Worm (Caenorhabditis elegans): ENCODE data around the gene zmp-3.

Gene zmp-3

ce11 chrV:2912901-2913300 is 3.5 kb upstream of the zmp-3 start, which contains the start of gene C31B8.9:
Gene C31B8.9, minus strand, starts transcription at chrV:2913001.
- no peak for TF ChIP-seq hmbx-1 (tag; optimal IDR thresholded peaks at IDR 0.05)

ce11 chrV:2903227-2903626 is 6.2 kb downstream of the zmp-3 start, which contains the start of gene C31B8.7:
Gene C31B8.7, minus strand, starts transcription at chrV:2903327.
- TF ChIP-seq ceh-36 (tag; optimal IDR thresholded peaks at IDR 0.05): no peak
- no peak for TF ChIP-seq ceh-13 (GFP tag; optimal IDR thresholded peaks at IDR 0.05)
- TF ChIP-seq tbx-37 (GFP tag; conservative IDR thresholded peaks at IDR 0.05): no peak
- TF ChIP-seq tbx-11 (GFP tag; IDR thresholded peaks at IDR 0.05): no peak
- no peak for TF ChIP-seq hnd-1 (tag; optimal IDR thresholded peaks at IDR 0.05)
- TF ChIP-seq ama-1 (optimal IDR thresholded peaks at IDR 0.05): no peak
- TF ChIP-seq hmbx-1 (tag; optimal IDR thresholded peaks at IDR 0.05): no peak
- no peak for TF ChIP-seq F13C5.2 (tag; optimal IDR thresholded peaks at IDR 0.05)
- no peak for TF ChIP-seq ets-7 (tag; optimal IDR thresholded peaks at IDR 0.05)
- no peak for TF ChIP-seq hmg-4 (GFP tag; optimal IDR thresholded peaks at IDR 0.05)
- TF ChIP-seq sea-1 (GFP tag; conservative IDR thresholded peaks at IDR 0.05): no peak
- no peak for TF ChIP-seq B0310.2 (tag; optimal IDR thresholded peaks at IDR 0.05)
- TF ChIP-seq scrt-1 (GFP tag; IDR thresholded peaks at IDR 0.05): no peak

ce11 chrV:2899867-2900266 is 9.6 kb downstream of the zmp-3 start, which contains the start of gene str-46:
Gene str-46, minus strand, starts transcription at chrV:2899967.
- no peak for TF ChIP-seq aly-1 (tag; optimal IDR thresholded peaks at IDR 0.05)
- TF ChIP-seq hnd-1 (tag; optimal IDR thresholded peaks at IDR 0.05): no peak
- no peak for TF ChIP-seq B0310.2 (tag; optimal IDR thresholded peaks at IDR 0.05)
- no peak for TF ChIP-seq ama-1 (optimal IDR thresholded peaks at IDR 0.05)

DNA sequence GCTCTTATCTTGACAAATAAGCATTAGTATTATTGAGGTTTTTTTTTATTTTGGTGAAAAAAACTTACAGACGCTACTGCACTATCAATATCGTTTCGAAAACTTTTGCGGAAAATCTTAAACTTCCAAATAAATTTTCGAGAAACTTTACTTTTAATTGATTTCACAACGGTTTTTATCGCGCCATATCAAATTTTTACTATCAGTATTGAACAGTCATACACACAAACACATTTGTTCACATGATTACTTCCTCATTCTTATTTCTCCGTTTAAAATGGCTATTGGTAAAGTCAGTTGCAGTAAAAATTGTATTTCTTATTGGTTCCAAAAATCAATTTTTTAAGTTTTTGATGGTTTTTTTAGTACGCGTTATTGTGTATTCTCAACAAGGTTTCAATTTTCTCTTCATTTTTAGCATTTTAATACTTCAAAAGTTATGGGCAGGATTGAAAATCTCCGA is 13.2 kb downstream of the zmp-3 start, which contains the start of gene pals-32:
Gene pals-32, plus strand, starts transcription at position 413 of the 463 bp plus-strand sequence.
- TF ChIP-seq ceh-13 (GFP tag; optimal IDR thresholded peaks at IDR 0.05): no peak
- TF ChIP-seq hnd-1 (tag; optimal IDR thresholded peaks at IDR 0.05): no peak
- no peak for TF ChIP-seq tbx-37 (GFP tag; conservative IDR thresholded peaks at IDR 0.05)
- TF ChIP-seq ama-1 (optimal IDR thresholded peaks at IDR 0.05): no peak
- TF ChIP-seq hmg-4 (GFP tag; optimal IDR thresholded peaks at IDR 0.05): no peak
- no peak for TF ChIP-seq scrt-1 (GFP tag; IDR thresholded peaks at IDR 0.05)

DNA sequence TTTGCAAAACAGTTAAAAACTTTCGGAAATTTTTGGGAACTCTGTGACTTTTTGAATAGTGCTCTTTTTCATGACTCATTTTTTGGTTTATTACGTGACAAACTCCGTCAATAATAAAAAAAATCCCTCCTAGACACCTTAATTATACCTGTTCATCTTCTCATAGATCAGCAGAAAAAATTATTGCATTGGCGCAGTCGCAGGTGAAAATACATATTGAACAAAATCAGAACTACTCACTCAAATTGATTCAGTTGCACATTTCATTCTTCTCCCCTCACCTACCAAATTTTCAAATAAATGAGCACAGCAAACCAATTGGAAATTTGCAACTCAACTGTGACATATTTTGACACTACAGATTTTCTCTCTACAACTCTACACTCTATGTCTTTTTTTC is 16.4 kb downstream of the zmp-3 start, which contains the start of gene srh-127:
Gene srh-127, plus strand, starts transcription at position 301 of the 400 bp plus-strand sequence.
- TF ChIP-seq tra-4 (tag; optimal IDR thresholded peaks at IDR 0.05): no peak
- TF ChIP-seq F13C5.2 (tag; optimal IDR thresholded peaks at IDR 0.05): no peak
- no peak for TF ChIP-seq ets-7 (tag; optimal IDR thresholded peaks at IDR 0.05)
- TF ChIP-seq tbx-11 (GFP tag; IDR thresholded peaks at IDR 0.05): no peak
- TF ChIP-seq pes-1 (GFP tag; IDR thresholded peaks at IDR 0.05): no peak
- no peak for TF ChIP-seq hnd-1 (tag; optimal IDR thresholded peaks at IDR 0.05)

- TF ChIP-seq sea-1 (GFP tag; conservative IDR thresholded peaks at IDR 0.05) (no peak), hmg-4 (GFP tag; optimal IDR thresholded peaks at IDR 0.05) (no peak), tbx-11 (GFP tag; IDR thresholded peaks at IDR 0.05) (no peak), ceh-36 (tag; optimal IDR thresholded peaks at IDR 0.05) (no peak), tra-4 (tag; optimal IDR thresholded peaks at IDR 0.05) (no peak), ama-1 (optimal IDR thresholded peaks at IDR 0.05) (no peak), flt-1 (GFP tag; IDR thresholded peaks at IDR 0.05) (no peak), B0310.2 (tag; optimal IDR thresholded peaks at IDR 0.05) (no peak), aly-1 (tag; optimal IDR thresholded peaks at IDR 0.05) (no peak), pes-1 (GFP tag; IDR thresholded peaks at IDR 0.05) (no peak)
Observed at ce11 chrV:2891927-2892326, 17.5 kb downstream of the zmp-3 start, which contains the start of gene F37B4.15. Gene F37B4.15, plus strand, starts transcription at chrV:2892227.

ce11 chrV:2888681-2889080 is 20.7 kb downstream of the zmp-3 start, which contains the start of gene srw-4:
Gene srw-4, minus strand, starts transcription at chrV:2888781.
- no peak for TF ChIP-seq hmbx-1 (tag; optimal IDR thresholded peaks at IDR 0.05)
- no peak for TF ChIP-seq tbx-11 (GFP tag; IDR thresholded peaks at IDR 0.05)
- TF ChIP-seq flt-1 (GFP tag; IDR thresholded peaks at IDR 0.05): no peak
- no peak for TF ChIP-seq aly-1 (tag; optimal IDR thresholded peaks at IDR 0.05)
- TF ChIP-seq F13C5.2 (tag; optimal IDR thresholded peaks at IDR 0.05): no peak
- no peak for TF ChIP-seq tbx-37 (GFP tag; conservative IDR thresholded peaks at IDR 0.05)
- TF ChIP-seq tra-4 (tag; optimal IDR thresholded peaks at IDR 0.05): no peak
- TF ChIP-seq B0310.2 (tag; optimal IDR thresholded peaks at IDR 0.05): no peak
- TF ChIP-seq hnd-1 (tag; optimal IDR thresholded peaks at IDR 0.05): no peak
- no peak for TF ChIP-seq ama-1 (optimal IDR thresholded peaks at IDR 0.05)

DNA sequence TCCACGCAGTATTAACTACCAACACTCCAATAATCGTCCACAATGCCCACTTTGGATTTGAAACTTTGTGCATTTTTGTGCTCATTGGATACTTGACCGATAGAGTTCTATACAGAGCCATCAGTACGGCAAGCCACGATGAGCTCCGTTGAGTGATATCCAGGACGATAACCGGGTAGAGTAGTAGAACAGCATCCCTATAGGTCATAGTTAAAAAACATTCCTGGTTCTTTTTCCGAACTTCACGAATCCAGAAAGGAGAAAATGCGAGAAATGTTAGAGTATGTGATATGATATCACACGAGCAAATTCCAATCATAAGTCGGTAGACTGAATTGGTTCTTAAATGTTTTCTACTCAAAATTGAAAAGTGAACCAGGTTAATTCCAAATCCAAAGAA is 21.2 kb downstream of the zmp-3 start:
- no peak for TF ChIP-seq hmg-4 (GFP tag; optimal IDR thresholded peaks at IDR 0.05)

DNA sequence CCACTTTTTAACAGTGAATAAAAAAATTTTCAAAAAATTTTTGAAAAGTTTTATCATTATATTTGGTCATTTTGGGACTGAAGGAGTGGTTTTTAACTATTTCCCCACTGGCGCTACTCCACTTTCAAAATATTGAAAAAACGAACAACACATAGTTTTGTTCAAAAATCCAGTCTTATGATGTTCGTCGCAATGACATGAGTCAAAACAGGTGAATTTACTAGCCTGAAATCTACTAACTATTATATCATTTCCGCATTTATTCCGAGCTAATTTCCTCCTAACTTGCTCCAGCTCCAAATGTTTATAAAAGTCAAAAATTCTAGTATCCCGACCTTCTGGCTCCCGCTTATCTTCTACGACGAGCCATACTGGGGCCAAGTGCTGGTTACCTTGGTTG is 25.0 kb downstream of the zmp-3 start, which contains the start of gene sre-24:
Gene sre-24, plus strand, starts transcription at position 301 of the 400 bp plus-strand sequence.
- TF ChIP-seq sea-1 (GFP tag; conservative IDR thresholded peaks at IDR 0.05): no peak
- TF ChIP-seq hmg-4 (GFP tag; optimal IDR thresholded peaks at IDR 0.05): no peak
- no peak for TF ChIP-seq pes-1 (GFP tag; IDR thresholded peaks at IDR 0.05)
- no peak for TF ChIP-seq ceh-13 (GFP tag; optimal IDR thresholded peaks at IDR 0.05)
- TF ChIP-seq F13C5.2 (tag; optimal IDR thresholded peaks at IDR 0.05): no peak
- TF ChIP-seq flt-1 (GFP tag; IDR thresholded peaks at IDR 0.05): no peak
- no peak for TF ChIP-seq tra-4 (tag; optimal IDR thresholded peaks at IDR 0.05)
- no peak for TF ChIP-seq ets-7 (tag; optimal IDR thresholded peaks at IDR 0.05)
- no peak for TF ChIP-seq tbx-37 (GFP tag; conservative IDR thresholded peaks at IDR 0.05)
- TF ChIP-seq aly-1 (tag; optimal IDR thresholded peaks at IDR 0.05): no peak
- TF ChIP-seq hnd-1 (tag; optimal IDR thresholded peaks at IDR 0.05): no peak
- no peak for TF ChIP-seq ama-1 (optimal IDR thresholded peaks at IDR 0.05)
- no peak for TF ChIP-seq ceh-36 (tag; optimal IDR thresholded peaks at IDR 0.05)
- no peak for TF ChIP-seq tbx-11 (GFP tag; IDR thresholded peaks at IDR 0.05)

Data from whole organism, early embryonic.